Worm (Caenorhabditis elegans) whole organism, late embryonic: ENCODE data around the gene slc-36.5.

Source experiments
- C08G9.2 ChIP-seq: sonication (generic microtip); optimal IDR thresholded peaks from 2 replicates; lab custom pipeline; 2016; ENCODE audit warnings: mild to moderate bottlenecking, missing genetic modification characterization, moderate library complexity, missing compliant biosample characterization
- C38D4.7 ChIP-seq: fragments of 200-800 bp; sonication (Bioruptor generic); optimal IDR thresholded peaks from 2 replicates; lab custom pipeline; 2018; ENCODE audit warnings: mild to moderate bottlenecking, missing genetic modification characterization, moderate library complexity, missing compliant biosample characterization
- F13H6.1 ChIP-seq: sonication (generic microtip); optimal IDR thresholded peaks from 2 replicates; lab custom pipeline; 2016; ENCODE audit warnings: missing genetic modification characterization, missing compliant biosample characterization
- K09A11.1 ChIP-seq: sonication (generic microtip); optimal IDR thresholded peaks from 2 replicates; lab custom pipeline; 2017; ENCODE audit warnings: antibody characterized with exemption, mild to moderate bottlenecking, missing genetic modification characterization, missing compliant biosample characterization; ENCODE audit not compliant: insufficient read depth
- Y22D7AL.16 ChIP-seq: sonication (generic microtip); optimal IDR thresholded peaks from 2 replicates; lab custom pipeline; 2016; ENCODE audit warnings: missing genetic modification characterization, missing compliant biosample characterization
- ahr-1 ChIP-seq: sonication (generic microtip); optimal IDR thresholded peaks from 2 replicates; lab custom pipeline; 2016; ENCODE audit warnings: missing genetic modification characterization, missing compliant biosample characterization
- ama-1 ChIP-seq: fragments of 150-350 bp; optimal IDR thresholded peaks from 2 replicates; lab custom pipeline; 2014
- ceh-14 ChIP-seq: sonication (generic microtip); optimal IDR thresholded peaks from 2 replicates; lab custom pipeline; 2016; ENCODE audit warnings: missing genotype, missing genetic modification characterization, missing compliant biosample characterization
- ceh-18 ChIP-seq: sonication (generic microtip); optimal IDR thresholded peaks from 2 replicates; lab custom pipeline; 2016; ENCODE audit warnings: missing genetic modification characterization, missing compliant biosample characterization
- ceh-19 ChIP-seq: fragments of 200-800 bp; sonication (Bioruptor generic); optimal IDR thresholded peaks from 2 replicates; lab custom pipeline; 2018; ENCODE audit warnings: mild to moderate bottlenecking, missing genetic modification characterization, missing compliant biosample characterization
- ceh-2 ChIP-seq: sonication (generic microtip); optimal IDR thresholded peaks from 2 replicates; lab custom pipeline; 2016; ENCODE audit warnings: missing genotype, missing genetic modification characterization, missing compliant biosample characterization
- ceh-22 ChIP-seq: sonication (generic microtip); optimal IDR thresholded peaks from 2 replicates; lab custom pipeline; 2017; ENCODE audit warnings: missing biosample characterization, missing genetic modification characterization
- ceh-24 ChIP-seq: sonication (generic microtip); optimal IDR thresholded peaks from 2 replicates; lab custom pipeline; 2016; ENCODE audit warnings: mild to moderate bottlenecking, missing genetic modification characterization, missing compliant biosample characterization
- ceh-30 ChIP-seq: fragments of 150-350 bp; optimal IDR thresholded peaks from 2 replicates; lab custom pipeline; 2014; ENCODE audit warnings: missing biosample characterization, missing genetic modification characterization
- ceh-31 ChIP-seq: sonication (generic microtip); optimal IDR thresholded peaks from 2 replicates; lab custom pipeline; 2016; ENCODE audit warnings: missing genetic modification characterization, missing compliant biosample characterization
- ceh-34 ChIP-seq: sonication (generic microtip); optimal IDR thresholded peaks from 2 replicates; lab custom pipeline; 2016; ENCODE audit warnings: mild to moderate bottlenecking, missing genetic modification characterization, missing compliant biosample characterization
- ceh-45 ChIP-seq: fragments of 200-800 bp; sonication (Bioruptor generic); IDR thresholded peaks from 2 replicates; pipeline ENCODE4 v1.3.6; 2022; ENCODE audit warnings: missing genetic modification reagents, missing genetic modification characterization, missing compliant biosample characterization
- che-1 ChIP-seq: sonication (generic microtip); optimal IDR thresholded peaks from 2 replicates; lab custom pipeline; 2016; ENCODE audit warnings: mild to moderate bottlenecking, missing genetic modification characterization, missing compliant biosample characterization
- dve-1 ChIP-seq: sonication (generic microtip); optimal IDR thresholded peaks from 2 replicates; lab custom pipeline; 2017; ENCODE audit warnings: antibody characterized with exemption, mild to moderate bottlenecking, missing genetic modification characterization, missing compliant biosample characterization
- elt-2 ChIP-seq: sonication (generic microtip); optimal IDR thresholded peaks from 2 replicates; lab custom pipeline; 2016; ENCODE audit warnings: missing genetic modification reagents, missing genetic modification characterization, missing compliant biosample characterization
- elt-4 ChIP-seq: sonication (generic microtip); optimal IDR thresholded peaks from 2 replicates; lab custom pipeline; 2016; ENCODE audit warnings: missing genetic modification characterization, missing compliant biosample characterization
- ets-4 ChIP-seq: sonication (generic microtip); optimal IDR thresholded peaks from 2 replicates; lab custom pipeline; 2016; ENCODE audit warnings: missing genetic modification characterization, missing compliant biosample characterization
- eyg-1 ChIP-seq: sonication (generic microtip); optimal IDR thresholded peaks from 2 replicates; lab custom pipeline; 2016; ENCODE audit warnings: missing genotype, missing genetic modification characterization, missing compliant biosample characterization
- fax-1 ChIP-seq: sonication (generic microtip); optimal IDR thresholded peaks from 2 replicates; lab custom pipeline; 2016; ENCODE audit warnings: missing genotype, missing genetic modification characterization, missing compliant biosample characterization
- fkh-10 ChIP-seq: fragments of 150-350 bp; optimal IDR thresholded peaks from 2 replicates; lab custom pipeline; 2014; ENCODE audit warnings: missing biosample characterization, missing genetic modification reagents, missing genetic modification characterization
- hlh-13 ChIP-seq: fragments of 200-800 bp; sonication (Bioruptor generic); optimal IDR thresholded peaks from 2 replicates; lab custom pipeline; 2018; ENCODE audit warnings: mild to moderate bottlenecking, missing genetic modification characterization, missing compliant biosample characterization
- hlh-15 ChIP-seq: sonication (generic microtip); optimal IDR thresholded peaks from 2 replicates; lab custom pipeline; 2016; ENCODE audit warnings: missing genetic modification characterization, missing compliant biosample characterization
- hlh-30 ChIP-seq: sonication (generic microtip); optimal IDR thresholded peaks from 2 replicates; lab custom pipeline; 2017; ENCODE audit warnings: antibody characterized with exemption, missing genetic modification characterization, missing compliant biosample characterization; ENCODE audit not compliant: insufficient read depth
- hlh-6 ChIP-seq: sonication (generic microtip); optimal IDR thresholded peaks from 2 replicates; lab custom pipeline; 2016; ENCODE audit warnings: missing genotype, missing genetic modification characterization, missing compliant biosample characterization
- hlh-8 ChIP-seq: sonication (generic microtip); optimal IDR thresholded peaks from 2 replicates; lab custom pipeline; 2016; ENCODE audit warnings: missing genotype, missing genetic modification characterization, missing compliant biosample characterization
- lin-11 ChIP-seq: fragments of 200-800 bp; sonication (Bioruptor generic); optimal IDR thresholded peaks from 2 replicates; lab custom pipeline; 2018; ENCODE audit warnings: mild to moderate bottlenecking, missing genetic modification characterization, missing compliant biosample characterization
- madf-2 ChIP-seq: sonication (generic microtip); optimal IDR thresholded peaks from 2 replicates; lab custom pipeline; 2017; ENCODE audit warnings: missing genetic modification characterization, missing compliant biosample characterization
- mec-3 ChIP-seq: sonication (generic microtip); optimal IDR thresholded peaks from 2 replicates; lab custom pipeline; 2016; ENCODE audit warnings: borderline replicate concordance, missing genetic modification characterization, missing compliant biosample characterization
- nfya-1 ChIP-seq: sonication (generic microtip); optimal IDR thresholded peaks from 2 replicates; lab custom pipeline; 2017; ENCODE audit warnings: missing genetic modification characterization, mild to moderate bottlenecking, missing compliant biosample characterization, antibody characterized with exemption, moderate library complexity
- nhr-11 ChIP-seq: fragments of 150-350 bp; optimal IDR thresholded peaks from 2 replicates; lab custom pipeline; 2014; ENCODE audit warnings: missing biosample characterization, missing genetic modification characterization
- pag-3 ChIP-seq: sonication (generic microtip); optimal IDR thresholded peaks from 2 replicates; lab custom pipeline; 2016; ENCODE audit warnings: missing compliant biosample characterization, missing genetic modification characterization, borderline replicate concordance
- pat-9 ChIP-seq: fragments of 200-800 bp; sonication (Bioruptor generic); optimal IDR thresholded peaks from 2 replicates; lab custom pipeline; 2018; ENCODE audit warnings: mild to moderate bottlenecking, missing genetic modification characterization, moderate library complexity, missing compliant biosample characterization
- pax-1 ChIP-seq: fragments of 150-350 bp; optimal IDR thresholded peaks from 2 replicates; lab custom pipeline; 2014; ENCODE audit warnings: missing biosample characterization, missing genetic modification characterization
- pha-2 ChIP-seq: sonication (generic microtip); optimal IDR thresholded peaks from 2 replicates; lab custom pipeline; 2017; ENCODE audit warnings: mild to moderate bottlenecking, missing genetic modification characterization, missing compliant biosample characterization
- pha-4 ChIP-seq: fragments of 150-350 bp; optimal IDR thresholded peaks from 2 replicates; lab custom pipeline; 2018; ENCODE audit warnings: missing biosample characterization, missing genetic modification reagents, missing genetic modification characterization
- pqm-1 ChIP-seq: sonication (generic microtip); optimal IDR thresholded peaks from 2 replicates; lab custom pipeline; 2016; ENCODE audit warnings: missing genetic modification characterization, missing compliant biosample characterization
- pros-1 ChIP-seq: fragments of 150-350 bp; optimal IDR thresholded peaks from 2 replicates; lab custom pipeline; 2014; ENCODE audit warnings: missing biosample characterization, missing genetic modification reagents, missing genetic modification characterization
- ref-2 ChIP-seq: sonication (generic microtip); optimal IDR thresholded peaks from 2 replicates; lab custom pipeline; 2016; ENCODE audit warnings: missing genetic modification characterization, missing compliant biosample characterization
- sdc-2 ChIP-seq: sonication (generic microtip); optimal IDR thresholded peaks from 2 replicates; lab custom pipeline; 2016; ENCODE audit warnings: missing genotype, missing genetic modification characterization, missing compliant biosample characterization
- sox-2 ChIP-seq: fragments of 200-800 bp; sonication (Bioruptor generic); IDR thresholded peaks from 2 replicates; pipeline ENCODE4 v1.3.6; 2022; ENCODE audit warnings: missing genetic modification reagents, missing genetic modification characterization, missing compliant biosample characterization
- sox-4 ChIP-seq: sonication (generic microtip); optimal IDR thresholded peaks from 2 replicates; lab custom pipeline; 2017; ENCODE audit warnings: mild to moderate bottlenecking, missing genetic modification characterization, inconsistent platforms, missing compliant biosample characterization
- syd-9 ChIP-seq: sonication (generic microtip); optimal IDR thresholded peaks from 2 replicates; lab custom pipeline; 2016; ENCODE audit warnings: mild to moderate bottlenecking, missing genetic modification characterization, moderate library complexity, missing compliant biosample characterization
- tbx-2 ChIP-seq: sonication (generic microtip); optimal IDR thresholded peaks from 2 replicates; lab custom pipeline; 2016; ENCODE audit warnings: missing genetic modification characterization, missing compliant biosample characterization
- tbx-7 ChIP-seq: sonication (generic microtip); optimal IDR thresholded peaks from 2 replicates; lab custom pipeline; 2016; ENCODE audit warnings: missing genotype, missing genetic modification characterization, missing compliant biosample characterization
- ttx-3 ChIP-seq: sonication (generic microtip); optimal IDR thresholded peaks from 2 replicates; lab custom pipeline; 2016; ENCODE audit warnings: missing genetic modification reagents, missing genetic modification characterization, missing compliant biosample characterization
- unc-42 ChIP-seq: sonication (generic microtip); optimal IDR thresholded peaks from 2 replicates; lab custom pipeline; 2016; ENCODE audit warnings: missing genotype, missing genetic modification characterization, missing compliant biosample characterization
- unc-55 ChIP-seq: sonication (generic microtip); optimal IDR thresholded peaks from 2 replicates; lab custom pipeline; 2017; ENCODE audit warnings: missing biosample characterization, missing genetic modification reagents, missing genetic modification characterization
- unc-86 ChIP-seq: sonication (generic microtip); optimal IDR thresholded peaks from 2 replicates; lab custom pipeline; 2016; ENCODE audit warnings: missing genetic modification characterization, missing compliant biosample characterization
- zip-5 ChIP-seq: sonication (generic microtip); optimal IDR thresholded peaks from 2 replicates; lab custom pipeline; 2016; ENCODE audit warnings: missing genetic modification characterization, missing compliant biosample characterization

slc-36.5 gene

ce11 chrII:6853059-6853466 is 23.8 kb downstream of the slc-36.5 start:
- TF ChIP-seq mec-3 (tag; lab: Kevin White, UChicago): no peak
- peak; percentile 75 for TF ChIP-seq che-1 (tag; lab: Kevin White, UChicago)
- peak; percentile 41 for TF ChIP-seq ama-1 (lab: Kevin White, UChicago)
- peak; percentile 42 for TF ChIP-seq ceh-2 (tag; lab: Kevin White, UChicago)
- peak; percentile 83 for TF ChIP-seq tbx-2 (tag; lab: Kevin White, UChicago)
- peak; percentile 29 for TF ChIP-seq hlh-30 (tag; lab: Kevin White, UChicago)
- TF ChIP-seq ahr-1 (tag; lab: Kevin White, UChicago): peak; percentile 66
- no peak for TF ChIP-seq ceh-30 (tag; lab: Kevin White, UChicago)
- peak; percentile 73 for TF ChIP-seq ceh-31 (tag; lab: Kevin White, UChicago)
- no peak for TF ChIP-seq elt-4 (tag; lab: Kevin White, UChicago)
- peak; percentile 75 for TF ChIP-seq ceh-34 (tag; lab: Kevin White, UChicago)
- TF ChIP-seq ceh-24 (tag; lab: Kevin White, UChicago): peak; percentile 29
- TF ChIP-seq hlh-15 (tag; lab: Kevin White, UChicago): peak; percentile 72
- peak; percentile 72 for TF ChIP-seq sdc-2
- TF ChIP-seq C38D4.7 (GFP tag; lab: Kevin White, UChicago): peak; percentile 78
- peak; percentile 78 for TF ChIP-seq lin-11
- peak; percentile 79 for TF ChIP-seq hlh-6 (tag; lab: Kevin White, UChicago)
- peak; percentile 68 for TF ChIP-seq fax-1
- TF ChIP-seq Y22D7AL.16: peak; percentile 68
- TF ChIP-seq ceh-22: no peak
- peak; percentile 92 for TF ChIP-seq elt-2 (tag; lab: Kevin White, UChicago)
- TF ChIP-seq pha-4 (tag; lab: Kevin White, UChicago): no peak
- peak; percentile 41 for TF ChIP-seq unc-42 (tag; lab: Kevin White, UChicago)
- peak; percentile 85 for TF ChIP-seq ttx-3 (tag; lab: Kevin White, UChicago)
- TF ChIP-seq F13H6.1 (tag; lab: Kevin White, UChicago): peak; percentile 69
- TF ChIP-seq fkh-10: peak; percentile 66
- peak; percentile 64 for TF ChIP-seq nfya-1
- TF ChIP-seq zip-5 (tag; lab: Kevin White, UChicago): peak; percentile 35
- no peak for TF ChIP-seq pqm-1
- no peak for TF ChIP-seq pag-3 (tag; lab: Kevin White, UChicago)
- peak; percentile 77 for TF ChIP-seq eyg-1 (tag; lab: Kevin White, UChicago)
- TF ChIP-seq ceh-45 (GFP tag; lab: Robert Waterston, UW): peak; percentile 74
- peak; percentile 50 for TF ChIP-seq K09A11.1 (tag; lab: Kevin White, UChicago)
- TF ChIP-seq pax-1 (tag; lab: Kevin White, UChicago): no peak
- peak; percentile 68 for TF ChIP-seq hlh-13 (GFP tag; lab: Kevin White, UChicago)
- TF ChIP-seq pat-9 (tag; lab: Kevin White, UChicago): peak; percentile 83
- TF ChIP-seq ref-2: peak; percentile 84
- peak; percentile 39 for TF ChIP-seq ceh-14
- TF ChIP-seq pros-1 (tag; lab: Kevin White, UChicago): peak; percentile 5
- TF ChIP-seq sox-2 (GFP tag; lab: Robert Waterston, UW): peak; percentile 78
- TF ChIP-seq pha-2: peak; percentile 81
- no peak for TF ChIP-seq nhr-11
- TF ChIP-seq hlh-8 (tag; lab: Kevin White, UChicago): peak; percentile 83
- TF ChIP-seq ceh-19: peak; percentile 89
- peak; percentile 66 for TF ChIP-seq C08G9.2 (tag; lab: Kevin White, UChicago)
- peak; percentile 62 for TF ChIP-seq tbx-7 (tag; lab: Kevin White, UChicago)
- peak; percentile 81 for TF ChIP-seq unc-86 (tag; lab: Kevin White, UChicago)
- peak; percentile 64 for TF ChIP-seq dve-1 (tag; lab: Kevin White, UChicago)
- TF ChIP-seq syd-9 (tag; lab: Kevin White, UChicago): peak; percentile 67
- peak; percentile 76 for TF ChIP-seq sox-4
- TF ChIP-seq ets-4 (tag; lab: Kevin White, UChicago): peak; percentile 4
- TF ChIP-seq ceh-18 (tag; lab: Kevin White, UChicago): peak; percentile 72
- peak; percentile 76 for TF ChIP-seq madf-2 (tag; lab: Kevin White, UChicago)
- TF ChIP-seq unc-55 (GFP tag; lab: Kevin White, UChicago): peak; percentile 14
